Fruit fly (Drosophila melanogaster) whole organism, embryonic: ENCODE data around the gene Tnpo-SR.

Experiments
- Antp ChIP-seq: fragments of 200-800 bp; sonication (Bioruptor generic); optimal IDR thresholded peaks from 3 replicates; lab custom pipeline; 2016; ENCODE audit warnings: missing biosample characterization, missing genetic modification characterization
- Bdp1 ChIP-seq: fragments of 200-800 bp; sonication (Bioruptor generic); optimal IDR thresholded peaks from 3 replicates; lab custom pipeline; 2016; ENCODE audit warnings: missing biosample characterization, missing genetic modification characterization
- CG10543 ChIP-seq: fragments of 200-800 bp; sonication (Bioruptor generic); optimal IDR thresholded peaks from 3 replicates; lab custom pipeline; 2017; ENCODE audit warnings: missing biosample characterization, mild to moderate bottlenecking, missing genetic modification characterization, moderate library complexity
- CG11456 ChIP-seq: fragments of 200-800 bp; sonication (Bioruptor generic); IDR thresholded peaks from 3 replicates; pipeline ENCODE4 v1.3.6; 2022; ENCODE audit warnings: missing biosample characterization, missing genetic modification characterization
- CG12219 ChIP-seq: fragments of 200-800 bp; sonication (Bioruptor generic); optimal IDR thresholded peaks from 3 replicates; lab custom pipeline; 2018; ENCODE audit warnings: missing biosample characterization, mild to moderate bottlenecking, missing genetic modification characterization
- CG12299 ChIP-seq: fragments of 200-800 bp; sonication (Bioruptor generic); optimal IDR thresholded peaks from 2 replicates; lab custom pipeline; 2018; ENCODE audit warnings: missing biosample characterization, mild to moderate bottlenecking, missing genetic modification characterization
- CG13624 ChIP-seq: fragments of 200-800 bp; sonication (Bioruptor generic); optimal IDR thresholded peaks from 2 replicates; lab custom pipeline; 2016; ENCODE audit warnings: missing biosample characterization, missing genetic modification characterization
- CG14860 ChIP-seq: fragments of 200-800 bp; sonication (Bioruptor generic); IDR thresholded peaks from 3 replicates; pipeline ENCODE4 v1.3.6; 2022; ENCODE audit warnings: missing biosample characterization, missing genetic modification characterization; ENCODE audit not compliant: partially characterized antibody
- CG17328 ChIP-seq: fragments of 200-800 bp; sonication (Bioruptor generic); IDR thresholded peaks from 2 replicates; pipeline ENCODE4 v1.3.6; 2022; ENCODE audit warnings: missing biosample characterization, missing genetic modification characterization
- CG17361 ChIP-seq: fragments of 200-800 bp; sonication (Bioruptor generic); IDR thresholded peaks from 3 replicates; pipeline ENCODE4 v1.3.6; 2022; ENCODE audit warnings: missing biosample characterization, missing genetic modification characterization
- CG17802 ChIP-seq: fragments of 200-800 bp; sonication (Bioruptor generic); optimal IDR thresholded peaks from 2 replicates; lab custom pipeline; 2018; ENCODE audit warnings: missing biosample characterization, mild to moderate bottlenecking, missing genetic modification characterization, moderate library complexity
- CG18262 ChIP-seq: fragments of 200-800 bp; optimal IDR thresholded peaks from 3 replicates; lab custom pipeline; 2019; ENCODE audit warnings: missing biosample characterization, mild to moderate bottlenecking, missing genetic modification characterization, moderate library complexity
- CG18476 ChIP-seq: fragments of 200-800 bp; sonication (Bioruptor generic); optimal IDR thresholded peaks from 2 replicates; lab custom pipeline; 2016; ENCODE audit warnings: missing biosample characterization, mild to moderate bottlenecking, missing genetic modification characterization
- CG31388 ChIP-seq: fragments of 200-800 bp; sonication (Bioruptor generic); optimal IDR thresholded peaks from 2 replicates; lab custom pipeline; 2016; ENCODE audit warnings: missing biosample characterization, missing genetic modification characterization
- CG34422 ChIP-seq: fragments of 200-800 bp; sonication (Bioruptor generic); IDR thresholded peaks from 3 replicates; pipeline ENCODE4 v1.3.6; 2022; ENCODE audit warnings: missing biosample characterization, missing genetic modification characterization
- CG5180 ChIP-seq: fragments of 200-800 bp; sonication (Bioruptor generic); optimal IDR thresholded peaks from 3 replicates; lab custom pipeline; 2017; ENCODE audit warnings: missing biosample characterization, missing genetic modification characterization, mild to moderate bottlenecking, moderate library complexity, missing genetic modification reagents
- CG7987 ChIP-seq: fragments of 200-800 bp; sonication (Bioruptor generic); optimal IDR thresholded peaks from 2 replicates; lab custom pipeline; 2018; ENCODE audit warnings: missing biosample characterization, mild to moderate bottlenecking, missing genetic modification characterization, moderate library complexity
- CG9437 ChIP-seq: fragments of 200-800 bp; sonication (Bioruptor generic); optimal IDR thresholded peaks from 2 replicates; lab custom pipeline; 2018; ENCODE audit warnings: missing biosample characterization, mild to moderate bottlenecking, missing genetic modification characterization
- CG9797 ChIP-seq: fragments of 200-800 bp; sonication (Bioruptor generic); optimal IDR thresholded peaks from 3 replicates; lab custom pipeline; 2018; ENCODE audit warnings: missing biosample characterization, mild to moderate bottlenecking, missing genetic modification characterization
- D19A ChIP-seq: fragments of 200-800 bp; optimal IDR thresholded peaks from 3 replicates; lab custom pipeline; 2019; ENCODE audit warnings: missing biosample characterization, mild to moderate bottlenecking, missing genetic modification characterization, moderate library complexity
- Deaf1 ChIP-seq: fragments of 200-800 bp; optimal IDR thresholded peaks from 3 replicates; lab custom pipeline; 2019; ENCODE audit warnings: missing biosample characterization, mild to moderate bottlenecking, missing genetic modification characterization, moderate library complexity
- HLH4C ChIP-seq: fragments of 200-800 bp; sonication (Bioruptor generic); IDR thresholded peaks from 3 replicates; pipeline ENCODE4 v1.3.6; 2022; ENCODE audit warnings: missing biosample characterization, missing genetic modification characterization; ENCODE audit not compliant: partially characterized antibody
- HmgD ChIP-seq: fragments of 200-800 bp; sonication (Bioruptor generic); optimal IDR thresholded peaks from 3 replicates; lab custom pipeline; 2016; ENCODE audit warnings: missing biosample characterization, missing genetic modification characterization
- Hr78 ChIP-seq, 2 experiments: fragments of 200-800 bp in 1 of 2; fragments of >200 bp in 1 of 2; sonication (Bioruptor generic) in 1 of 2; optimal IDR thresholded peaks; 2 replicates each; lab custom pipeline; 2017 to 2019; ENCODE audit warnings: missing biosample characterization in 2 of 2, missing genetic modification characterization in 2 of 2, mild to moderate bottlenecking in 1 of 2, moderate library complexity in 1 of 2
- NFAT ChIP-seq: fragments of 200-800 bp; sonication (Bioruptor generic); IDR thresholded peaks from 2 replicates; pipeline ENCODE4 v1.3.6; 2022; ENCODE audit warnings: missing biosample characterization, missing genetic modification characterization
- Nf-YB ChIP-seq: fragments of 200-800 bp; sonication (Bioruptor generic); optimal IDR thresholded peaks from 3 replicates; lab custom pipeline; 2019; ENCODE audit warnings: missing biosample characterization, mild to moderate bottlenecking, missing genetic modification characterization, moderate library complexity
- Nf-YC ChIP-seq: fragments of 200-800 bp; optimal IDR thresholded peaks from 3 replicates; lab custom pipeline; 2019; ENCODE audit warnings: missing biosample characterization, mild to moderate bottlenecking, missing genetic modification characterization, moderate library complexity
- ase ChIP-seq: fragments of 200-800 bp; sonication (Bioruptor generic); IDR thresholded peaks from 3 replicates; pipeline ENCODE4 v1.3.6; 2022; ENCODE audit warnings: missing biosample characterization, missing genetic modification characterization
- bsh ChIP-seq, 2 experiments: fragments of 200-800 bp; sonication (Bioruptor generic); optimal IDR thresholded peaks; 2 replicates each; lab custom pipeline; 2017 to 2018; ENCODE audit warnings: mild to moderate bottlenecking in 2 of 2, missing biosample characterization in 2 of 2, missing genetic modification characterization in 2 of 2, moderate library complexity in 1 of 2
- cas ChIP-seq: fragments of 200-800 bp; sonication (Bioruptor generic); IDR thresholded peaks from 2 replicates; pipeline ENCODE4 v1.3.6; 2022; ENCODE audit warnings: missing biosample characterization, missing genetic modification characterization
- chinmo ChIP-seq: fragments of 200-800 bp; sonication (Bioruptor generic); IDR thresholded peaks from 4 replicates; pipeline ENCODE4 v1.3.6; 2022; ENCODE audit warnings: missing biosample characterization, missing genetic modification characterization; ENCODE audit not compliant: partially characterized antibody
- chn ChIP-seq: fragments of 200-800 bp; sonication (Bioruptor generic); optimal IDR thresholded peaks from 2 replicates; lab custom pipeline; 2016; ENCODE audit warnings: missing biosample characterization, missing genetic modification characterization
- cwo ChIP-seq: fragments of 200-800 bp; sonication (Bioruptor generic); optimal IDR thresholded peaks from 3 replicates; lab custom pipeline; 2017; ENCODE audit warnings: missing biosample characterization, missing genetic modification characterization, mild to moderate bottlenecking, moderate library complexity, missing genetic modification reagents
- dimm ChIP-seq: fragments of 200-800 bp; sonication (Bioruptor generic); IDR thresholded peaks from 2 replicates; pipeline ENCODE4 v1.3.6; 2022; ENCODE audit warnings: missing biosample characterization, missing genetic modification characterization
- dmrt99B ChIP-seq: fragments of 200-800 bp; sonication (Bioruptor generic); optimal IDR thresholded peaks from 2 replicates; lab custom pipeline; 2018; ENCODE audit warnings: missing biosample characterization, mild to moderate bottlenecking, missing genetic modification characterization, moderate library complexity
- fd102C ChIP-seq: fragments of 200-800 bp; sonication (Bioruptor generic); optimal IDR thresholded peaks from 2 replicates; lab custom pipeline; 2018; ENCODE audit warnings: missing biosample characterization, mild to moderate bottlenecking, missing genetic modification characterization, moderate library complexity
- gem ChIP-seq: fragments of 200-800 bp; sonication (Bioruptor generic); optimal IDR thresholded peaks from 2 replicates; lab custom pipeline; 2019; ENCODE audit warnings: missing biosample characterization, mild to moderate bottlenecking, missing genetic modification characterization, moderate library complexity
- gro ChIP-seq: fragments of 200-800 bp; sonication (Bioruptor generic); optimal IDR thresholded peaks from 2 replicates; lab custom pipeline; 2016; ENCODE audit warnings: missing biosample characterization, missing genetic modification characterization
- ham ChIP-seq: fragments of 200-800 bp; sonication (Bioruptor generic); IDR thresholded peaks from 2 replicates; pipeline ENCODE4 v1.3.6; 2022; ENCODE audit warnings: missing biosample characterization, missing genetic modification characterization
- jigr1 ChIP-seq: fragments of 200-800 bp; sonication (Bioruptor generic); IDR thresholded peaks from 3 replicates; pipeline ENCODE4 v1.3.6; 2022; ENCODE audit warnings: missing biosample characterization, missing genetic modification characterization
- nom ChIP-seq: fragments of 200-800 bp; sonication (Bioruptor generic); optimal IDR thresholded peaks from 2 replicates; lab custom pipeline; 2017; ENCODE audit warnings: missing biosample characterization, missing genetic modification characterization, mild to moderate bottlenecking, moderate library complexity, missing genetic modification reagents
- psq ChIP-seq: fragments of 200-800 bp; sonication (Bioruptor generic); optimal IDR thresholded peaks from 2 replicates; lab custom pipeline; 2017; ENCODE audit warnings: missing biosample characterization, missing genetic modification characterization
- sna ChIP-seq: fragments of 200-800 bp; sonication (Bioruptor generic); IDR thresholded peaks from 2 replicates; pipeline ENCODE4 v1.3.6; 2022; ENCODE audit warnings: missing biosample characterization, missing genetic modification characterization; ENCODE audit not compliant: partially characterized antibody
- sob ChIP-seq: fragments of 200-800 bp; sonication (Bioruptor generic); IDR thresholded peaks from 2 replicates; pipeline ENCODE4 v1.3.6; 2022; ENCODE audit warnings: missing biosample characterization, missing genetic modification characterization
- stc ChIP-seq: fragments of 200-800 bp; sonication (Bioruptor generic); IDR thresholded peaks from 2 replicates; pipeline ENCODE4 v1.3.6; 2022; ENCODE audit warnings: missing biosample characterization, missing genetic modification characterization
- sug ChIP-seq: fragments of 200-800 bp; optimal IDR thresholded peaks from 2 replicates; lab custom pipeline; 2019; ENCODE audit warnings: missing biosample characterization, mild to moderate bottlenecking, missing genetic modification characterization, moderate library complexity
- unc-4 ChIP-seq: fragments of 200-800 bp; sonication (Bioruptor generic); IDR thresholded peaks from 2 replicates; pipeline ENCODE4 v1.3.6; 2022; ENCODE audit warnings: missing biosample characterization, missing genetic modification characterization; ENCODE audit not compliant: partially characterized antibody

Gene Tnpo-SR

DNA sequence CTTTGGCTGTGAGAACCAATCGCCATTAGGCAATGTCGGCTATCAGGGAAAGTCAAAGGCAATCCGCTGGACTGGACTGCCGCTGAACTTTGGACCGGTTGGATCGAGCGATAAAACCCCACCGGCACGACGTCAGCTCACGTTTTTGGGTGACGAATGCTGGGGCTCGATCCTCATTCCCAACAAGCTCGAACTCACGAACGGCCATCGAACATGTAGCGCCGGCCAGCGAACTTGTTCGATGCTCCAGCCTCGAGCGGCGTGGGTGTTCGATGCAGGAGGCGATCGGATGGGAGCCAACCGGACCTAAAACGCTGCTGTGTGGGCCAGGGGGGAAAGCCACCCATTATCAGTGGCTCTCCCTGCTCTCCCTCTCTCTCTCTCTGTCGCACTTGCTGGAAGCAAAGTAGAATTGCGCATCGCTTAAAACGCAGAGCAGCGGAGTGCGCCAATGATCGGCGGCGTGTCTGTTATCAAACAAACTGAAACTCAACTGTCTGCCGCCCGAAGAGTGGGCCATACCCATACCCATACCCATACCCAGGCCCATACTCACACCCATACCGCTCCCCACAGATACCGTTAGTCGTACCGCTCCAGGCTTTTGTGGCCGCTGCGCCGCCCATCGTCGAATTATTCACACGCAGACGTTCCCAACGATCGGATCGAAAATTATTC is 45.0 kb downstream of the Tnpo-SR start, which contains the start of gene daw (continued):
- TF ChIP-seq CG10543 (GFP tag; lab: Kevin White, UChicago), result peak; percentile 52
- TF ChIP-seq Deaf1, result peak; percentile 73
- TF ChIP-seq Hr78 (GFP tag; optimal IDR thresholded peaks at IDR 0.05; lab: Kevin White, UChicago), result peak in 1 of 2 experiments; percentile 23
- no peak for TF ChIP-seq CG17361 (GFP tag; lab: Robert Waterston, UW)
- peak; percentile 40 for TF ChIP-seq Nf-YC
- no peak for TF ChIP-seq CG18476 (GFP tag; lab: Kevin White, UChicago)
- no peak for TF ChIP-seq CG12299 (tag; lab: Kevin White, UChicago)
- no peak for TF ChIP-seq CG18262 (tag; lab: Kevin White, UChicago)
- TF ChIP-seq sug (tag; lab: Kevin White, UChicago), result peak; percentile 93
- TF ChIP-seq gro (GFP tag; lab: Kevin White, UChicago), result peak; percentile 21
- TF ChIP-seq chn (GFP tag; lab: Kevin White, UChicago), result peak; percentile 21
- TF ChIP-seq cas (GFP tag; lab: Robert Waterston, UW), result no peak
- peak; percentile 81 for TF ChIP-seq CG13624
- TF ChIP-seq CG5180 (GFP tag; lab: Kevin White, UChicago), result peak; percentile 99
- no peak for TF ChIP-seq CG14860 (GFP tag; lab: Robert Waterston, UW)
- TF ChIP-seq ham (GFP tag; lab: Robert Waterston, UW), result 0 out of 2 replicates have a peak, but pooled peaks have one; percentile 20
- peak; percentile 21; the same call in 1 of the 3 replicates for TF ChIP-seq CG11456 (GFP tag; lab: Robert Waterston, UW)
- TF ChIP-seq NFAT (GFP tag; lab: Robert Waterston, UW), result peak; percentile 25; the same call in 1 of the 2 replicates
- TF ChIP-seq sna (GFP tag; lab: Robert Waterston, UW), result peak; percentile 56; the same call in 1 of the 2 replicates
- TF ChIP-seq sob, result peak; percentile 22; the same call in 1 of the 2 replicates
- TF ChIP-seq HmgD (GFP tag; lab: Kevin White, UChicago), result peak; percentile 23
- peak; percentile 74 for TF ChIP-seq Nf-YB (GFP tag; lab: Kevin White, UChicago)

DNA sequence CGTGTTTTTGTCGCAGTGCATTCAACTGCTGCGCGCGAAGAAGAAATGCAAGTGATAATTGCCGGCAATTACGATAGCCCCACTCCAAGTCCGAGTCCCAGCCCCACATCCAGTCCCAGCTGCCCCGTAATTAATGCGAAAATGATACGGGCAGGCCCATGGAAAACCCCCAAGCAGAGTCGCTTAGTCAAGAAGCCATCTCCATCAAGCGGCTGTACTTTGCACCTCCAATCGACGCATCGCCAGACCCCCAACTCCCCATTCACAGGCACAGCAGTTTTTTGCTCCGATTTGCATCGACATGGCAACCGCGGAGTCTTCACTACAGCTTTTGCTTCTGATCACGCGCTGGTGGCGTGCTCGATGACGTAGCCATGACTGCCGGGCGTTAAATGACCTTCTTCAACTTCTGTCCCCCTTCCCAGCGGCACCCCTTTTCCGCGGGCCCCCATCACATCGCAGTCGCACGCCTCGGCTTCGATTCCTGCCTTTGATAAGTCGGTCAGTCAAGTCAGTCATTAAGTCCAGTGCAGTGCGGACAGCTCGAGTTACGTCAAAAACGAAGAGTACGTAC is 46.6 kb downstream of the Tnpo-SR start:
- TF ChIP-seq CG17802 (tag; lab: Kevin White, UChicago) (no peak), D19A (tag; lab: Kevin White, UChicago) (no peak), CG9437 (GFP tag; lab: Kevin White, UChicago) (no peak), jigr1 (GFP tag; lab: Robert Waterston, UW) (no peak), CG7987 (GFP tag; lab: Kevin White, UChicago) (peak; percentile 87), unc-4 (GFP tag; lab: Robert Waterston, UW) (no peak), CG9797 (GFP tag; lab: Kevin White, UChicago) (no peak), nom (GFP tag; lab: Kevin White, UChicago) (peak; percentile 96), CG31388 (GFP tag; lab: Kevin White, UChicago) (no peak), HLH4C (GFP tag; lab: Robert Waterston, UW) (no peak), ase (no peak), psq (GFP tag; lab: Kevin White, UChicago) (no peak), dmrt99B (tag; lab: Kevin White, UChicago) (no peak), sug (tag; lab: Kevin White, UChicago) (no peak), chinmo (GFP tag; lab: Robert Waterston, UW) (0 out of 4 replicates have a peak, but pooled peaks have one; percentile 16), sob (no peak), CG34422 (GFP tag; lab: Robert Waterston, UW) (no peak), gem (tag; lab: Kevin White, UChicago) (no peak), CG12219 (GFP tag; lab: Kevin White, UChicago) (no peak), dimm (GFP tag; lab: Robert Waterston, UW) (no peak), fd102C (GFP tag; lab: Kevin White, UChicago) (no peak), cwo (GFP tag; lab: Kevin White, UChicago) (peak; percentile 38), Bdp1 (GFP tag; lab: Kevin White, UChicago) (no peak), bsh (GFP tag; optimal IDR thresholded peaks at IDR 0.05; lab: Kevin White, UChicago) (peak in 1 of 2 experiments; percentile 63), Antp (no peak), CG17328 (GFP tag; lab: Robert Waterston, UW) (no peak), stc (no peak)
